Fruit fly (Drosophila melanogaster) whole organism, embryonic: Measurements from ENCODE around the gene ss.

Experiments
- Asciz ChIP-seq: fragments of 200-800 bp; sonication (Bioruptor generic); optimal IDR thresholded peaks from 2 replicates; lab custom pipeline; 2017; ENCODE audit warnings: missing biosample characterization, mild to moderate bottlenecking, missing genetic modification characterization, missing genetic modification reagents
- Atf3 ChIP-seq: fragments of 200-800 bp; sonication (Bioruptor generic); optimal IDR thresholded peaks from 3 replicates; lab custom pipeline; 2016; ENCODE audit warnings: missing biosample characterization, missing genetic modification characterization
- Atf6 ChIP-seq: fragments of 200-800 bp; sonication (Bioruptor generic); IDR thresholded peaks from 2 replicates; pipeline ENCODE4 v1.3.6; 2022; ENCODE audit warnings: missing biosample characterization, missing genetic modification characterization
- B-H1 ChIP-seq: fragments of 200-800 bp; sonication (Bioruptor generic); IDR thresholded peaks from 3 replicates; pipeline ENCODE4 v1.3.6; 2022; ENCODE audit warnings: missing biosample characterization, missing genetic modification characterization
- Blimp-1 ChIP-seq: fragments of 200-800 bp; sonication (Bioruptor generic); optimal IDR thresholded peaks from 3 replicates; lab custom pipeline; 2018; ENCODE audit warnings: missing biosample characterization, missing genetic modification characterization, mild to moderate bottlenecking, moderate library complexity, missing genetic modification reagents
- BtbVII ChIP-seq: fragments of 200-800 bp; sonication (Bioruptor generic); optimal IDR thresholded peaks from 3 replicates; lab custom pipeline; 2017; ENCODE audit warnings: missing biosample characterization, mild to moderate bottlenecking, missing genetic modification characterization
- CG10274 ChIP-seq: fragments of 200-800 bp; sonication (Bioruptor generic); optimal IDR thresholded peaks from 3 replicates; lab custom pipeline; 2017; ENCODE audit warnings: missing biosample characterization, mild to moderate bottlenecking, missing genetic modification characterization
- CG10654 ChIP-seq: fragments of 200-800 bp; sonication (Bioruptor generic); optimal IDR thresholded peaks from 2 replicates; lab custom pipeline; 2016; ENCODE audit warnings: missing biosample characterization, missing genetic modification characterization
- CG11247 ChIP-seq: fragments of 200-800 bp; sonication (Bioruptor generic); IDR thresholded peaks from 2 replicates; pipeline ENCODE4 v1.3.6; 2022; ENCODE audit warnings: missing biosample characterization, missing genetic modification characterization
- CG13424 ChIP-seq: fragments of 200-800 bp; sonication (Bioruptor generic); optimal IDR thresholded peaks from 2 replicates; lab custom pipeline; 2019; ENCODE audit warnings: missing biosample characterization, mild to moderate bottlenecking, missing genetic modification characterization, moderate library complexity
- CG14014 ChIP-seq: fragments of 200-800 bp; sonication (Bioruptor generic); IDR thresholded peaks from 2 replicates; pipeline ENCODE4 v1.3.6; 2022; ENCODE audit warnings: missing biosample characterization, missing genetic modification characterization
- CG1647 ChIP-seq: fragments of 200-800 bp; sonication (Bioruptor generic); optimal IDR thresholded peaks from 3 replicates; lab custom pipeline; 2016; ENCODE audit warnings: missing biosample characterization, missing genetic modification characterization
- CG17328 ChIP-seq: fragments of 200-800 bp; sonication (Bioruptor generic); IDR thresholded peaks from 2 replicates; pipeline ENCODE4 v1.3.6; 2022; ENCODE audit warnings: missing biosample characterization, missing genetic modification characterization
- CG17912 ChIP-seq: fragments of 200-800 bp; sonication (Bioruptor generic); optimal IDR thresholded peaks from 2 replicates; lab custom pipeline; 2018; ENCODE audit warnings: missing biosample characterization, mild to moderate bottlenecking, missing genetic modification characterization
- CG2129 ChIP-seq: fragments of 200-800 bp; sonication (Bioruptor generic); IDR thresholded peaks from 2 replicates; pipeline ENCODE4 v1.3.6; 2022; ENCODE audit warnings: missing biosample characterization, missing genetic modification characterization; ENCODE audit not compliant: partially characterized antibody
- CG31224 ChIP-seq: fragments of 200-800 bp; sonication (Bioruptor generic); IDR thresholded peaks from 2 replicates; pipeline ENCODE4 v1.3.6; 2022; ENCODE audit warnings: missing biosample characterization, missing genetic modification characterization
- CG33557 ChIP-seq: fragments of 200-800 bp; sonication (Bioruptor generic); optimal IDR thresholded peaks from 2 replicates; lab custom pipeline; 2019; ENCODE audit warnings: missing biosample characterization, mild to moderate bottlenecking, missing genetic modification characterization, moderate library complexity
- CG34224 ChIP-seq: fragments of 200-800 bp; sonication (Bioruptor generic); IDR thresholded peaks from 3 replicates; pipeline ENCODE4 v1.3.6; 2022; ENCODE audit warnings: missing biosample characterization, missing genetic modification characterization; ENCODE audit not compliant: partially characterized antibody
- CG3995 ChIP-seq: fragments of 200-800 bp; sonication (Bioruptor generic); optimal IDR thresholded peaks from 3 replicates; lab custom pipeline; 2016; ENCODE audit warnings: missing biosample characterization, missing genetic modification characterization
- CG4360 ChIP-seq: fragments of 200-800 bp; sonication (Bioruptor generic); IDR thresholded peaks from 2 replicates; pipeline ENCODE4 v1.3.6; 2022; ENCODE audit warnings: missing biosample characterization, missing genetic modification characterization
- CG7963 ChIP-seq: fragments of 200-800 bp; sonication (Bioruptor generic); IDR thresholded peaks from 3 replicates; pipeline ENCODE4 v1.3.6; 2022; ENCODE audit warnings: missing biosample characterization, missing genetic modification characterization; ENCODE audit not compliant: partially characterized antibody
- CHES-1-like ChIP-seq: fragments of 200-800 bp; sonication (Bioruptor generic); optimal IDR thresholded peaks from 2 replicates; lab custom pipeline; 2016; ENCODE audit warnings: missing biosample characterization, missing genetic modification characterization
- CkIIα-i1 ChIP-seq: fragments of 200-800 bp; sonication (Bioruptor generic); IDR thresholded peaks from 2 replicates; pipeline ENCODE4 v1.3.6; 2022; ENCODE audit warnings: missing biosample characterization, missing genetic modification characterization
- Doc2 ChIP-seq: fragments of 200-800 bp; sonication (Bioruptor generic); IDR thresholded peaks from 2 replicates; pipeline ENCODE4 v1.3.6; 2022; ENCODE audit warnings: missing biosample characterization, missing genetic modification characterization
- Eip74EF ChIP-seq, 2 experiments: fragments of 200-800 bp in 1 of 2; fragments of >200 bp in 1 of 2; sonication (Bioruptor generic) in 1 of 2; optimal IDR thresholded peaks; 2 replicates each; lab custom pipeline; 2017 to 2019; ENCODE audit warnings: missing biosample characterization in 2 of 2, missing genetic modification characterization in 2 of 2, mild to moderate bottlenecking in 1 of 2, moderate library complexity in 1 of 2
- Gsc ChIP-seq: fragments of 200-800 bp; sonication (Bioruptor generic); IDR thresholded peaks from 2 replicates; pipeline ENCODE4 v1.3.6; 2022; ENCODE audit warnings: missing biosample characterization, missing genetic modification characterization
- HHEX ChIP-seq: fragments of 200-800 bp; sonication (Bioruptor generic); optimal IDR thresholded peaks from 3 replicates; lab custom pipeline; 2017; ENCODE audit warnings: missing biosample characterization, mild to moderate bottlenecking, missing genetic modification characterization, missing genetic modification reagents
- HLH54F ChIP-seq: fragments of 200-800 bp; sonication (Bioruptor generic); optimal IDR thresholded peaks from 3 replicates; lab custom pipeline; 2016; ENCODE audit warnings: missing biosample characterization, missing genetic modification characterization
- HLHmδ ChIP-seq: fragments of 200-800 bp; sonication (Bioruptor generic); optimal IDR thresholded peaks from 2 replicates; lab custom pipeline; 2018; ENCODE audit warnings: missing biosample characterization, mild to moderate bottlenecking, missing genetic modification characterization, moderate library complexity
- MESR4 ChIP-seq: fragments of 200-800 bp; sonication (Bioruptor generic); optimal IDR thresholded peaks from 2 replicates; lab custom pipeline; 2018; ENCODE audit warnings: missing biosample characterization, mild to moderate bottlenecking, missing genetic modification characterization, moderate library complexity
- NFAT ChIP-seq: fragments of 200-800 bp; sonication (Bioruptor generic); IDR thresholded peaks from 2 replicates; pipeline ENCODE4 v1.3.6; 2022; ENCODE audit warnings: missing biosample characterization, missing genetic modification characterization
- Oaz ChIP-seq: fragments of 200-800 bp; sonication (Bioruptor generic); IDR thresholded peaks from 2 replicates; pipeline ENCODE4 v1.3.6; 2022; ENCODE audit warnings: missing biosample characterization, missing genetic modification characterization
- Oli ChIP-seq: fragments of 200-800 bp; sonication (Bioruptor generic); optimal IDR thresholded peaks from 2 replicates; lab custom pipeline; 2018; ENCODE audit warnings: missing biosample characterization, mild to moderate bottlenecking, missing genetic modification characterization, moderate library complexity
- ab ChIP-seq: fragments of 200-800 bp; sonication (Bioruptor generic); optimal IDR thresholded peaks from 2 replicates; lab custom pipeline; 2016; ENCODE audit warnings: missing biosample characterization, missing genetic modification characterization
- aop ChIP-seq: fragments of 200-800 bp; sonication (Bioruptor generic); IDR thresholded peaks from 2 replicates; pipeline ENCODE4 v1.3.6; 2022; ENCODE audit warnings: missing biosample characterization, missing genetic modification characterization
- dati ChIP-seq: fragments of 200-800 bp; sonication (Bioruptor generic); IDR thresholded peaks from 2 replicates; pipeline ENCODE4 v1.3.6; 2022; ENCODE audit warnings: missing biosample characterization, missing genetic modification characterization
- dmrt11E ChIP-seq: fragments of 200-800 bp; sonication (Bioruptor generic); optimal IDR thresholded peaks from 3 replicates; lab custom pipeline; 2018; ENCODE audit warnings: missing biosample characterization, mild to moderate bottlenecking, missing genetic modification characterization, moderate library complexity
- eyg ChIP-seq: fragments of 200-800 bp; sonication (Bioruptor generic); optimal IDR thresholded peaks from 3 replicates; lab custom pipeline; 2016; ENCODE audit warnings: missing biosample characterization, missing genetic modification characterization
- lola ChIP-seq, 3 experiments: fragments of >200 bp in 2 of 3; fragments of 200-800 bp in 1 of 3; sonication (Bioruptor generic) in 1 of 3; optimal IDR thresholded peaks; 2 replicates each; lab custom pipeline; 2017 to 2019; ENCODE audit warnings: missing biosample characterization in 3 of 3, missing genetic modification characterization in 3 of 3, mild to moderate bottlenecking in 1 of 3, moderate library complexity in 1 of 3
- pita ChIP-seq: fragments of 200-800 bp; sonication (Bioruptor generic); optimal IDR thresholded peaks from 2 replicates; lab custom pipeline; 2017; ENCODE audit warnings: missing biosample characterization, mild to moderate bottlenecking, missing genetic modification characterization
- row ChIP-seq: fragments of 200-800 bp; sonication (Bioruptor generic); IDR thresholded peaks from 3 replicates; pipeline ENCODE4 v1.3.6; 2022; ENCODE audit warnings: missing biosample characterization, missing genetic modification characterization
- scrt ChIP-seq: fragments of 200-800 bp; sonication (Bioruptor generic); optimal IDR thresholded peaks from 2 replicates; lab custom pipeline; 2018; ENCODE audit warnings: missing biosample characterization, mild to moderate bottlenecking, missing genetic modification characterization, moderate library complexity
- seq ChIP-seq: fragments of 200-800 bp; sonication (Bioruptor generic); IDR thresholded peaks from 2 replicates; pipeline ENCODE4 v1.3.6; 2022; ENCODE audit warnings: missing biosample characterization, missing genetic modification characterization
- sima ChIP-seq: fragments of 200-800 bp; sonication (Bioruptor generic); optimal IDR thresholded peaks from 2 replicates; lab custom pipeline; 2016; ENCODE audit warnings: missing biosample characterization, missing genetic modification characterization
- stc ChIP-seq: fragments of 200-800 bp; sonication (Bioruptor generic); IDR thresholded peaks from 2 replicates; pipeline ENCODE4 v1.3.6; 2022; ENCODE audit warnings: missing biosample characterization, missing genetic modification characterization
- tap ChIP-seq: fragments of 200-800 bp; optimal IDR thresholded peaks from 3 replicates; lab custom pipeline; 2019; ENCODE audit warnings: missing biosample characterization, mild to moderate bottlenecking, missing genetic modification characterization, moderate library complexity
- toy ChIP-seq: fragments of 200-800 bp; sonication (Bioruptor generic); IDR thresholded peaks from 2 replicates; pipeline ENCODE4 v1.3.6; 2022; ENCODE audit warnings: missing biosample characterization, missing genetic modification characterization
- tup ChIP-seq: fragments of 200-800 bp; sonication (Bioruptor generic); optimal IDR thresholded peaks from 2 replicates; lab custom pipeline; 2016; ENCODE audit warnings: missing biosample characterization, mild to moderate bottlenecking, missing genetic modification characterization, moderate library complexity
- usp ChIP-seq: fragments of >200 bp; optimal IDR thresholded peaks from 2 replicates; lab custom pipeline; 2017; ENCODE audit warnings: missing biosample characterization, missing genetic modification characterization
- vnd ChIP-seq: fragments of 200-800 bp; sonication (Bioruptor generic); IDR thresholded peaks from 3 replicates; pipeline ENCODE4 v1.3.6; 2022; ENCODE audit warnings: missing biosample characterization, missing genetic modification characterization; ENCODE audit not compliant: partially characterized antibody
- wek ChIP-seq: fragments of 200-800 bp; sonication (Bioruptor generic); optimal IDR thresholded peaks from 3 replicates; lab custom pipeline; 2018; ENCODE audit warnings: missing biosample characterization, mild to moderate bottlenecking, missing genetic modification characterization, moderate library complexity

ss gene

dm6 chr3R:16349111-16349655 is 54.3 kb downstream of the ss start, which contains the start of the genes CG14879 and Manf (continued):
- TF ChIP-seq CG33557 (GFP tag; lab: Kevin White, UChicago), result no peak
- TF ChIP-seq seq, result no peak
- no peak for TF ChIP-seq Blimp-1
- no peak for TF ChIP-seq dati (GFP tag; lab: Robert Waterston, UW)
- TF ChIP-seq MESR4 (GFP tag; lab: Kevin White, UChicago), result peak; percentile 85
- TF ChIP-seq Asciz, result no peak
- no peak for TF ChIP-seq Gsc (GFP tag; lab: Robert Waterston, UW)
- TF ChIP-seq lola (GFP tag; optimal IDR thresholded peaks at IDR 0.05; lab: Kevin White, UChicago), result no peak
- no peak for TF ChIP-seq CG10654 (GFP tag; lab: Kevin White, UChicago)
- no peak for TF ChIP-seq tup (GFP tag; lab: Kevin White, UChicago)
- no peak for TF ChIP-seq HLH54F
- no peak for TF ChIP-seq CG4360 (GFP tag; lab: Robert Waterston, UW)
- no peak for TF ChIP-seq Atf6 (GFP tag; lab: Robert Waterston, UW)
- TF ChIP-seq tap (tag; lab: Kevin White, UChicago), result no peak
- TF ChIP-seq eyg (GFP tag; lab: Kevin White, UChicago), result no peak
- no peak for TF ChIP-seq usp (GFP tag; lab: Kevin White, UChicago)
- TF ChIP-seq CG7963 (GFP tag; lab: Robert Waterston, UW), result no peak
- TF ChIP-seq CkIIα-i1 (GFP tag; lab: Robert Waterston, UW), result no peak
- TF ChIP-seq CG10274 (GFP tag; lab: Kevin White, UChicago), result no peak
- no peak for TF ChIP-seq vnd (GFP tag; lab: Robert Waterston, UW)
- TF ChIP-seq CG17912, result peak; percentile 30
- no peak for TF ChIP-seq dmrt11E (tag; lab: Kevin White, UChicago)
- TF ChIP-seq CG34224 (GFP tag; lab: Robert Waterston, UW), result peak; percentile 71
- no peak for TF ChIP-seq wek
- TF ChIP-seq scrt (GFP tag; lab: Kevin White, UChicago), result no peak
- TF ChIP-seq Oli (tag; lab: Kevin White, UChicago), result no peak
- no peak for TF ChIP-seq B-H1
- TF ChIP-seq aop (GFP tag; lab: Robert Waterston, UW), result no peak
- TF ChIP-seq CG1647 (GFP tag; lab: Kevin White, UChicago), result no peak
- no peak for TF ChIP-seq Atf3
- no peak for TF ChIP-seq CG11247
- no peak for TF ChIP-seq HHEX (GFP tag; lab: Kevin White, UChicago)
- no peak for TF ChIP-seq CG13424 (tag; lab: Kevin White, UChicago)
- no peak for TF ChIP-seq Eip74EF (GFP tag; optimal IDR thresholded peaks at IDR 0.05; lab: Kevin White, UChicago)
- TF ChIP-seq row (GFP tag; lab: Robert Waterston, UW), result no peak; the same call in 2 of the 3 replicates
- TF ChIP-seq Oaz (GFP tag; lab: Robert Waterston, UW), result no peak
- TF ChIP-seq HLHmδ (GFP tag; lab: Kevin White, UChicago), result peak; percentile 7
- TF ChIP-seq stc, result no peak
- no peak for TF ChIP-seq Doc2 (GFP tag; lab: Robert Waterston, UW)
- TF ChIP-seq CG2129 (GFP tag; lab: Robert Waterston, UW), result no peak
- no peak for TF ChIP-seq sima (GFP tag; lab: Kevin White, UChicago)
- peak; percentile 10 for TF ChIP-seq CHES-1-like (GFP tag; lab: Kevin White, UChicago)
- TF ChIP-seq BtbVII (GFP tag; lab: Kevin White, UChicago), result no peak
- TF ChIP-seq CG14014, result no peak; the same call in 1 of the 2 replicates
- no peak for TF ChIP-seq pita (GFP tag; lab: Kevin White, UChicago)
- TF ChIP-seq toy (GFP tag; lab: Robert Waterston, UW), result no peak
- no peak for TF ChIP-seq CG17328 (GFP tag; lab: Robert Waterston, UW)
- TF ChIP-seq ab (GFP tag; lab: Kevin White, UChicago), result no peak
- no peak for TF ChIP-seq CG3995
- no peak for TF ChIP-seq CG31224 (GFP tag; lab: Robert Waterston, UW)
- TF ChIP-seq NFAT (GFP tag; lab: Robert Waterston, UW), result no peak
